Worm (Caenorhabditis elegans) whole organism, L4/young adult: ENCODE measurements around the gene C12D5.10.
A peak's percentile ranks its signal among the peaks of the same experiment; 100 is the strongest.

Experiments
- W03F9.2 ChIP-seq: fragments of 150-350 bp; optimal IDR thresholded peaks from 2 replicates; lab custom pipeline; 2014; ENCODE audit warnings: missing biosample characterization, missing genetic modification characterization
- dao-5 ChIP-seq: sonication (generic microtip); optimal IDR thresholded peaks from 2 replicates; lab custom pipeline; 2016; ENCODE audit warnings: missing genotype, missing genetic modification characterization, moderate library complexity, missing compliant biosample characterization
- him-1 ChIP-seq: sonication (generic microtip); optimal IDR thresholded peaks from 2 replicates; lab custom pipeline; 2016; ENCODE audit warnings: missing genotype, missing genetic modification reagents, missing genetic modification characterization, missing compliant biosample characterization

The C12D5.10 gene

ce11 chrV:7693394-7693793, at the start of gene C12D5.10:
Gene C12D5.10 (minus strand): TSS chrV:7693494.
- TF ChIP-seq W03F9.2 (tag; lab: Kevin White, UChicago), result no peak
- no peak for TF ChIP-seq him-1 (tag; lab: Kevin White, UChicago)
- no peak for TF ChIP-seq dao-5 (tag; lab: Kevin White, UChicago)

- TF ChIP-seq dao-5 (tag; lab: Kevin White, UChicago), result no peak
- TF ChIP-seq him-1 (tag; lab: Kevin White, UChicago), result no peak
- TF ChIP-seq W03F9.2 (tag; lab: Kevin White, UChicago), result no peak
Observed at ce11 chrV:7742485-7742959, 49.2 kb upstream of the C12D5.10 start, which contains the start of gene fbxl-5. Gene fbxl-5 (plus strand): TSS chrV:7742909.

ce11 chrV:7741918-7742317, 48.6 kb upstream of the C12D5.10 start:
- TF ChIP-seq W03F9.2 (tag; lab: Kevin White, UChicago) (no peak), him-1 (tag; lab: Kevin White, UChicago) (no peak), dao-5 (tag; lab: Kevin White, UChicago) (no peak)

- TF ChIP-seq dao-5 (tag; lab: Kevin White, UChicago) (no peak), W03F9.2 (tag; lab: Kevin White, UChicago) (no peak), him-1 (tag; lab: Kevin White, UChicago) (no peak)
Observed at ce11 chrV:7739949-7740348, 46.7 kb upstream of the C12D5.10 start.

ce11 chrV:7737710-7738109, 44.4 kb upstream of the C12D5.10 start, which contains the start of gene srr-9:
Gene srr-9 (plus strand): TSS chrV:7738010.
- TF ChIP-seq dao-5 (tag; lab: Kevin White, UChicago), result no peak
- no peak for TF ChIP-seq W03F9.2 (tag; lab: Kevin White, UChicago)
- TF ChIP-seq him-1 (tag; lab: Kevin White, UChicago), result no peak

ce11 chrV:7735319-7735718, 42.0 kb upstream of the C12D5.10 start, which contains the start of gene srr-10:
Gene srr-10 (plus strand): TSS chrV:7735619.
- TF ChIP-seq dao-5 (tag; lab: Kevin White, UChicago), result no peak
- no peak for TF ChIP-seq him-1 (tag; lab: Kevin White, UChicago)
- TF ChIP-seq W03F9.2 (tag; lab: Kevin White, UChicago), result no peak

ce11 chrV:7734909-7735308, 41.6 kb upstream of the C12D5.10 start, which contains the start of gene clic-1:
Gene clic-1 (minus strand): TSS chrV:7734911.
- TF ChIP-seq dao-5 (tag; lab: Kevin White, UChicago) (no peak), him-1 (tag; lab: Kevin White, UChicago) (peak; percentile 29)

- TF ChIP-seq W03F9.2 (tag; lab: Kevin White, UChicago) (no peak), dao-5 (tag; lab: Kevin White, UChicago) (no peak), him-1 (tag; lab: Kevin White, UChicago) (no peak)
Observed at ce11 chrV:7733240-7733765, 40.0 kb upstream of the C12D5.10 start.

- TF ChIP-seq him-1 (tag; lab: Kevin White, UChicago), result no peak
- no peak for TF ChIP-seq dao-5 (tag; lab: Kevin White, UChicago)
- no peak for TF ChIP-seq W03F9.2 (tag; lab: Kevin White, UChicago)
Observed at ce11 chrV:7730488-7730887, 37.2 kb upstream of the C12D5.10 start.

ce11 chrV:7728679-7729027, 35.4 kb upstream of the C12D5.10 start, which contains the start of gene Y97E10C.1:
Gene Y97E10C.1 (plus strand): TSS chrV:7728879.
- TF ChIP-seq him-1 (tag; lab: Kevin White, UChicago), result no peak
- no peak for TF ChIP-seq dao-5 (tag; lab: Kevin White, UChicago)
- no peak for TF ChIP-seq W03F9.2 (tag; lab: Kevin White, UChicago)

ce11 chrV:7728003-7728678, 34.8 kb upstream of the C12D5.10 start:
- TF ChIP-seq him-1 (tag; lab: Kevin White, UChicago) (peak; percentile 87), dao-5 (tag; lab: Kevin White, UChicago) (no peak), W03F9.2 (tag; lab: Kevin White, UChicago) (no peak)

ce11 chrV:7726927-7727326, 33.6 kb upstream of the C12D5.10 start:
- TF ChIP-seq W03F9.2 (tag; lab: Kevin White, UChicago), result no peak
- no peak for TF ChIP-seq dao-5 (tag; lab: Kevin White, UChicago)
- no peak for TF ChIP-seq him-1 (tag; lab: Kevin White, UChicago)

- TF ChIP-seq W03F9.2 (tag; lab: Kevin White, UChicago) (no peak), dao-5 (tag; lab: Kevin White, UChicago) (no peak), him-1 (tag; lab: Kevin White, UChicago) (no peak)
Observed at ce11 chrV:7726202-7726601, 32.9 kb upstream of the C12D5.10 start.
